Worm (Caenorhabditis elegans) whole organism, L3 larva: ENCODE results near the gene cup-16.

ENCODE experiments used
- R02D3.7 ChIP-seq: fragments of 150-350 bp; optimal IDR thresholded peaks from 2 replicates; lab custom pipeline; 2014; ENCODE audit warnings: missing biosample characterization, missing genetic modification characterization
- ZK546.5 ChIP-seq: sonication (generic microtip); optimal IDR thresholded peaks from 2 replicates; lab custom pipeline; 2017; ENCODE audit warnings: missing biosample characterization, missing genetic modification characterization
- aly-2 ChIP-seq: fragments of 150-350 bp; optimal IDR thresholded peaks from 2 replicates; lab custom pipeline; 2014; ENCODE audit warnings: missing biosample characterization, missing genetic modification characterization
- ceh-16 ChIP-seq: sonication (generic microtip); optimal IDR thresholded peaks from 2 replicates; lab custom pipeline; 2017; ENCODE audit warnings: missing biosample characterization, missing genetic modification characterization
- ceh-28 ChIP-seq: fragments of 150-350 bp; optimal IDR thresholded peaks from 2 replicates; lab custom pipeline; 2014; ENCODE audit warnings: missing biosample characterization, missing genetic modification reagents, missing genetic modification characterization
- ceh-82 ChIP-seq: fragments of 150-350 bp; optimal IDR thresholded peaks from 2 replicates; lab custom pipeline; 2014; ENCODE audit warnings: missing biosample characterization, missing genetic modification characterization
- ceh-9 ChIP-seq: sonication (generic microtip); optimal IDR thresholded peaks from 2 replicates; lab custom pipeline; 2018; ENCODE audit warnings: missing biosample characterization, missing genetic modification characterization
- daf-12 ChIP-seq: fragments of 150-350 bp; optimal IDR thresholded peaks from 2 replicates; lab custom pipeline; 2014; ENCODE audit warnings: missing biosample characterization, missing genetic modification reagents, missing genetic modification characterization
- egl-27 ChIP-seq: sonication (generic microtip); optimal IDR thresholded peaks from 4 replicates; lab custom pipeline; 2017; ENCODE audit warnings: missing biosample characterization, missing genetic modification reagents, missing genetic modification characterization
- egl-5 ChIP-seq: fragments of 150-350 bp; optimal IDR thresholded peaks from 2 replicates; lab custom pipeline; 2017; ENCODE audit warnings: missing biosample characterization, missing genetic modification reagents, missing genetic modification characterization, inconsistent platforms
- elt-1 ChIP-seq: fragments of 150-350 bp; optimal IDR thresholded peaks from 2 replicates; lab custom pipeline; 2014; ENCODE audit warnings: missing biosample characterization, missing genetic modification characterization
- elt-2 ChIP-seq: sonication (generic microtip); optimal IDR thresholded peaks from 2 replicates; lab custom pipeline; 2016; ENCODE audit warnings: missing genetic modification reagents, mild to moderate bottlenecking, missing genetic modification characterization, missing compliant biosample characterization
- elt-3 ChIP-seq, 3 experiments: fragments of 150-350 bp in 1 of 3; sonication (generic microtip) in 2 of 3; optimal IDR thresholded peaks; 2 replicates in 2 of 3; 4 replicates in 1 of 3; lab custom pipeline; 2014 to 2017; ENCODE audit warnings: missing biosample characterization in 3 of 3, missing genetic modification characterization in 3 of 3
- fkh-2 ChIP-seq: fragments of 150-350 bp; optimal IDR thresholded peaks from 2 replicates; lab custom pipeline; 2014; ENCODE audit warnings: missing biosample characterization, missing genetic modification reagents, missing genetic modification characterization
- hmg-11 ChIP-seq: sonication (generic microtip); optimal IDR thresholded peaks from 2 replicates; lab custom pipeline; 2016; ENCODE audit warnings: missing genetic modification characterization, missing compliant biosample characterization
- jun-1 ChIP-seq: fragments of 150-350 bp; optimal IDR thresholded peaks from 2 replicates; lab custom pipeline; 2014; ENCODE audit warnings: missing biosample characterization, missing genetic modification reagents, missing genetic modification characterization
- lin-15B ChIP-seq: fragments of 150-350 bp; optimal IDR thresholded peaks from 2 replicates; lab custom pipeline; 2014; ENCODE audit warnings: missing biosample characterization, missing genetic modification characterization
- lin-39 ChIP-seq: fragments of 150-350 bp; optimal IDR thresholded peaks from 2 replicates; lab custom pipeline; 2018; ENCODE audit warnings: missing biosample characterization, missing genetic modification reagents, missing genetic modification characterization
- lsy-12 ChIP-seq: sonication (generic microtip); optimal IDR thresholded peaks from 2 replicates; lab custom pipeline; 2016; ENCODE audit warnings: mild to moderate bottlenecking, missing genetic modification characterization, missing compliant biosample characterization
- mdl-1 ChIP-seq: fragments of 150-350 bp; optimal IDR thresholded peaks from 2 replicates; lab custom pipeline; 2014; ENCODE audit warnings: missing biosample characterization, missing genetic modification characterization
- nhr-11 ChIP-seq: fragments of 150-350 bp; optimal IDR thresholded peaks from 2 replicates; lab custom pipeline; 2014; ENCODE audit warnings: missing biosample characterization, missing genetic modification characterization
- nhr-12 ChIP-seq: fragments of 150-350 bp; optimal IDR thresholded peaks from 2 replicates; lab custom pipeline; 2014; ENCODE audit warnings: missing biosample characterization, missing genetic modification characterization
- nhr-23 ChIP-seq: fragments of 150-350 bp; optimal IDR thresholded peaks from 2 replicates; lab custom pipeline; 2014; ENCODE audit warnings: missing biosample characterization, missing genetic modification reagents, missing genetic modification characterization
- nhr-237 ChIP-seq: fragments of 150-350 bp; optimal IDR thresholded peaks from 2 replicates; lab custom pipeline; 2014; ENCODE audit warnings: missing biosample characterization, missing genetic modification characterization
- nhr-25 ChIP-seq: sonication (generic microtip); optimal IDR thresholded peaks from 2 replicates; lab custom pipeline; 2017; ENCODE audit warnings: missing biosample characterization, missing genetic modification characterization
- nhr-76 ChIP-seq: fragments of 150-350 bp; sonication (generic microtip); optimal IDR thresholded peaks from 5 replicates; lab custom pipeline; 2014; ENCODE audit warnings: missing biosample characterization, missing genetic modification characterization
- nhr-77 ChIP-seq: fragments of 150-350 bp; optimal IDR thresholded peaks from 2 replicates; lab custom pipeline; 2014; ENCODE audit warnings: missing biosample characterization, missing genetic modification characterization
- pha-4 ChIP-seq: fragments of 150-350 bp; optimal IDR thresholded peaks from 2 replicates; lab custom pipeline; 2014; ENCODE audit warnings: missing biosample characterization, missing genetic modification reagents, missing genetic modification characterization
- pqm-1 ChIP-seq: fragments of 150-350 bp; optimal IDR thresholded peaks from 2 replicates; lab custom pipeline; 2017; ENCODE audit warnings: missing biosample characterization, missing genetic modification characterization, inconsistent platforms
- sea-2 ChIP-seq: fragments of 150-350 bp; sonication (generic microtip); optimal IDR thresholded peaks from 4 replicates; lab custom pipeline; 2014; ENCODE audit warnings: missing biosample characterization, missing genetic modification reagents, missing genetic modification characterization
- skn-1 ChIP-seq: fragments of 150-350 bp; optimal IDR thresholded peaks from 2 replicates; lab custom pipeline; 2014; ENCODE audit warnings: missing biosample characterization, missing genetic modification characterization
- snpc-4 ChIP-seq: fragments of 150-350 bp; optimal IDR thresholded peaks from 2 replicates; lab custom pipeline; 2014; ENCODE audit warnings: missing biosample characterization, missing genetic modification characterization
- tbx-2 ChIP-seq: sonication (generic microtip); optimal IDR thresholded peaks from 2 replicates; lab custom pipeline; 2016; ENCODE audit warnings: mild to moderate bottlenecking, missing genetic modification characterization, missing compliant biosample characterization
- ztf-11 ChIP-seq: fragments of 150-350 bp; optimal IDR thresholded peaks from 2 replicates; lab custom pipeline; 2014; ENCODE audit warnings: missing biosample characterization, missing genetic modification characterization
- ztf-4 ChIP-seq: fragments of 150-350 bp; optimal IDR thresholded peaks from 2 replicates; lab custom pipeline; 2014; ENCODE audit warnings: missing biosample characterization, missing genetic modification characterization

cup-16 gene

ce11 chrII:8701059-8701458 lies 5.9 kb upstream of the cup-16 start:
- no peak for TF ChIP-seq snpc-4 (tag; lab: Kevin White, UChicago)
- peak; percentile 14 for TF ChIP-seq pha-4
- no peak for TF ChIP-seq mdl-1 (tag; lab: Kevin White, UChicago)
- no peak for TF ChIP-seq ZK546.5
- TF ChIP-seq elt-3 (tag; optimal IDR thresholded peaks at IDR 0.05; lab: Kevin White, UChicago) = no peak
- no peak for TF ChIP-seq nhr-25
- no peak for TF ChIP-seq nhr-76 (tag; lab: Kevin White, UChicago)

ce11 chrII:8701619-8702350 lies 5.2 kb upstream of the cup-16 start, which contains the start of gene sphk-1:
Gene sphk-1, minus strand, starts transcription at chrII:8701669.
- no peak for TF ChIP-seq nhr-11 (tag; lab: Kevin White, UChicago)
- peak; percentile 54 for TF ChIP-seq pha-4

ce11 chrII:8703729-8704128 lies 3.2 kb upstream of the cup-16 start, which contains the start of gene ceh-7:
Gene ceh-7, minus strand, starts transcription at chrII:8703829.
- TF ChIP-seq aly-2 (tag; lab: Kevin White, UChicago) = no peak
- no peak for TF ChIP-seq ztf-11 (tag; lab: Kevin White, UChicago)
- no peak for TF ChIP-seq skn-1
- TF ChIP-seq egl-27 (tag; lab: Kevin White, UChicago) = no peak
- TF ChIP-seq nhr-237 (tag; lab: Kevin White, UChicago) = no peak
- no peak for TF ChIP-seq R02D3.7 (tag; lab: Kevin White, UChicago)
- no peak for TF ChIP-seq fkh-2 (tag; lab: Kevin White, UChicago)
- TF ChIP-seq nhr-12 = no peak
- no peak for TF ChIP-seq daf-12 (tag; lab: Kevin White, UChicago)
- no peak for TF ChIP-seq ceh-82 (tag; lab: Kevin White, UChicago)
- TF ChIP-seq lsy-12 (tag; lab: Kevin White, UChicago) = no peak

- TF ChIP-seq ZK546.5 (no peak), ceh-28 (tag; lab: Kevin White, UChicago) (peak; percentile 43), pqm-1 (tag; lab: Kevin White, UChicago) (peak; percentile 50), ceh-9 (tag; lab: Kevin White, UChicago) (no peak), lin-15B (tag; lab: Kevin White, UChicago) (no peak), tbx-2 (tag; lab: Kevin White, UChicago) (no peak), elt-2 (tag; lab: Kevin White, UChicago) (peak; percentile 67), R02D3.7 (tag; lab: Kevin White, UChicago) (no peak)
These were observed 2.5 kb upstream of the cup-16 start, which contains the start of gene prx-5 for ce11 chrII:8704413-8704874. Gene prx-5, plus strand, starts transcription at chrII:8704824.

ce11 chrII:8710317-8710716 lies 3.4 kb downstream of the cup-16 start, which contains the start of gene srg-15:
Gene srg-15, minus strand, starts transcription at chrII:8710417.
- TF ChIP-seq snpc-4 (tag; lab: Kevin White, UChicago) = no peak
- TF ChIP-seq egl-5 (tag; lab: Kevin White, UChicago) = no peak
- TF ChIP-seq nhr-237 (tag; lab: Kevin White, UChicago) = no peak
- no peak for TF ChIP-seq nhr-12
- no peak for TF ChIP-seq ceh-16 (tag; lab: Kevin White, UChicago)
- TF ChIP-seq nhr-11 (tag; lab: Kevin White, UChicago) = no peak
- TF ChIP-seq tbx-2 (tag; lab: Kevin White, UChicago) = no peak
- TF ChIP-seq nhr-77 = no peak
- TF ChIP-seq lin-39 = no peak
- no peak for TF ChIP-seq elt-1 (tag; lab: Kevin White, UChicago)
- no peak for TF ChIP-seq jun-1 (tag; lab: Kevin White, UChicago)
- no peak for TF ChIP-seq hmg-11
- TF ChIP-seq aly-2 (tag; lab: Kevin White, UChicago) = no peak
- TF ChIP-seq ztf-4 (tag; lab: Kevin White, UChicago) = no peak
- TF ChIP-seq nhr-23 (tag; lab: Kevin White, UChicago) = no peak
- TF ChIP-seq sea-2 = no peak
